In genomic region chrX:12722009-12722408, dm6 we compare ENCODE assay signal across 2 fruit fly cellular contexts.
A peak's percentile ranks its signal among the peaks of the same experiment; 100 is the strongest.
TF ChIP-seq lines count a peak whose summit lies in the region.

No protein-coding gene starts in this region.

- TF ChIP-seq CTCF in whole organism, embryonic (GFP tag; optimal IDR thresholded peaks at IDR 0.05; lab: Kevin White, UChicago): no peak

TF ChIP-seq in whole organism, adult, 20 proteins besides CTCF, POLR2A, EP300 and RAD21:
- TF ChIP-seq tj (GFP tag; optimal IDR thresholded peaks at IDR 0.05; lab: Kevin White, UChicago) (peak; percentile 100), CG7101 (tag; optimal IDR thresholded peaks at IDR 0.05; lab: Kevin White, UChicago) (no peak)

TF ChIP-seq in whole organism, embryonic, 481 proteins besides CTCF, POLR2A, EP300 and RAD21:
- no peak for TF ChIP-seq wek (GFP tag; optimal IDR thresholded peaks at IDR 0.05; lab: Kevin White, UChicago)
- TF ChIP-seq Dp (GFP tag; optimal IDR thresholded peaks at IDR 0.05; lab: Kevin White, UChicago): no peak
- TF ChIP-seq ind (GFP tag; optimal IDR thresholded peaks at IDR 0.05; lab: Kevin White, UChicago): no peak
- no peak for TF ChIP-seq Ptx1 (GFP tag; IDR thresholded peaks at IDR 0.05; lab: Robert Waterston, UW)
- no peak for TF ChIP-seq CG11723 (GFP tag; optimal IDR thresholded peaks at IDR 0.05; lab: Kevin White, UChicago)
- TF ChIP-seq crc (GFP tag; optimal IDR thresholded peaks at IDR 0.05; lab: Kevin White, UChicago): no peak
- peak; percentile 16 for TF ChIP-seq Med (GFP tag; lab: Kevin White, UChicago)
TF ChIP-seq in whole organism, embryonic: peak in this region for 1.
